Worm (Caenorhabditis elegans): ENCODE results near the gene T16G12.1.

- TF ChIP-seq nhr-76 (tag; optimal IDR thresholded peaks at IDR 0.05) (no peak), ztf-11 (tag; optimal IDR thresholded peaks at IDR 0.05) (no peak), unc-62 (GFP tag; optimal IDR thresholded peaks at IDR 0.05) (no peak), zip-8 (tag; optimal IDR thresholded peaks at IDR 0.05) (no peak), nhr-2 (tag; optimal IDR thresholded peaks at IDR 0.05) (no peak)
These were observed 45.7 kb upstream of the T16G12.1 start for ce11 chrIII:10095377-10095776.
